Fruit fly (Drosophila melanogaster) whole organism, prepupa: Measurements from ENCODE around the gene CG43759.

Experiments used
- CG16779 ChIP-seq: fragments of 200-800 bp; sonication (Bioruptor generic); optimal IDR thresholded peaks from 3 replicates; lab custom pipeline; 2017; ENCODE audit warnings: missing biosample characterization, mild to moderate bottlenecking, missing genetic modification characterization
- CG6276 ChIP-seq: fragments of 200-800 bp; sonication (Bioruptor generic); optimal IDR thresholded peaks from 2 replicates; lab custom pipeline; 2017; ENCODE audit warnings: missing biosample characterization, mild to moderate bottlenecking, missing genetic modification characterization
- Lpt ChIP-seq: fragments of 200-800 bp; sonication (Bioruptor generic); optimal IDR thresholded peaks from 3 replicates; lab custom pipeline; 2016; ENCODE audit warnings: missing biosample characterization, missing genetic modification characterization
- fd85E ChIP-seq: fragments of 200-800 bp; sonication (Bioruptor generic); optimal IDR thresholded peaks from 3 replicates; lab custom pipeline; 2016; ENCODE audit warnings: missing biosample characterization, missing genetic modification characterization
- ss ChIP-seq, 2 experiments: fragments of 200-800 bp; sonication (Bioruptor generic); optimal IDR thresholded peaks; 2 replicates in 1 of 2; 3 replicates in 1 of 2; lab custom pipeline; 2017 to 2018; ENCODE audit warnings: mild to moderate bottlenecking in 2 of 2, missing biosample characterization in 2 of 2, missing genetic modification characterization in 2 of 2, moderate library complexity in 1 of 2

DNA sequence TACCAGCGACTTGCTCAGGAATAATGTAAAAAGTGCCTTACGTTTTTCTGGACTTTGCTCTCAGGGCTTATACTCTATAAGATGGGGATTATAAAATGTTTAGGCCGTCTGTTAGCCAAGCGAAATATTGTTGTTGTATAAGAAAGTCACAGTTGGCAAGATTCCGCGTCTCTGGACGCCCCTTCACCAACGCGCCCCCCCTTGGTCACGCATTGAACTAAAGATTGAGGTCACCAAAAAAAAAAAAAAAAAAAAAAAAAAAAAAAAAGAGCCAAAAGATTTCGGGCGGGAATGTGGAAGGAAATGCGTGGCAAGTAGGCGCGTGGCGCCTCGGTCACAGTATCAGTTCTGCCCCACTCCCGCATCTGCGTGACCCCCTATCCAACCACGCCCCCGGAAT, 4.7 kb downstream of the CG43759 start:
- TF ChIP-seq CG16779 (no peak), ss (GFP tag; optimal IDR thresholded peaks at IDR 0.05; lab: Kevin White, UChicago) (no peak), CG6276 (GFP tag; lab: Kevin White, UChicago) (no peak), fd85E (GFP tag; lab: Kevin White, UChicago) (no peak), Lpt (GFP tag; lab: Kevin White, UChicago) (no peak)
